Worm (Caenorhabditis elegans) whole organism, L4 larva: ENCODE data around the gene F55D10.4.

ENCODE experiments used
- F49E8.2 ChIP-seq: sonication (generic microtip); optimal IDR thresholded peaks from 2 replicates; lab custom pipeline; 2016; ENCODE audit warnings: missing compliant biosample characterization, mild to moderate bottlenecking, missing genetic modification characterization, borderline replicate concordance
- dmd-6 ChIP-seq: fragments of 200-800 bp; sonication (Bioruptor generic); IDR thresholded peaks from 2 replicates; pipeline ENCODE4 v1.3.6; 2022; ENCODE audit warnings: missing genetic modification reagents, missing genetic modification characterization, missing compliant biosample characterization
- lin-1 ChIP-seq: fragments of 200-800 bp; sonication (Bioruptor generic); IDR thresholded peaks from 2 replicates; pipeline ENCODE4 v1.3.6; 2022; ENCODE audit warnings: missing genetic modification reagents, missing genetic modification characterization, missing compliant biosample characterization
- lsy-2 ChIP-seq, 2 experiments: fragments of 150-350 bp in 1 of 2; sonication (generic microtip) in 1 of 2; optimal IDR thresholded peaks; 2 replicates each; lab custom pipeline; 2014 to 2017; ENCODE audit warnings: missing biosample characterization in 2 of 2, missing genetic modification characterization in 2 of 2
- nhr-6 ChIP-seq: fragments of 150-350 bp; optimal IDR thresholded peaks from 2 replicates; lab custom pipeline; 2014; ENCODE audit warnings: missing biosample characterization, missing genetic modification characterization
- snpc-4 ChIP-seq: fragments of 150-350 bp; optimal IDR thresholded peaks from 2 replicates; lab custom pipeline; 2014; ENCODE audit warnings: missing biosample characterization, missing genetic modification characterization

DNA sequence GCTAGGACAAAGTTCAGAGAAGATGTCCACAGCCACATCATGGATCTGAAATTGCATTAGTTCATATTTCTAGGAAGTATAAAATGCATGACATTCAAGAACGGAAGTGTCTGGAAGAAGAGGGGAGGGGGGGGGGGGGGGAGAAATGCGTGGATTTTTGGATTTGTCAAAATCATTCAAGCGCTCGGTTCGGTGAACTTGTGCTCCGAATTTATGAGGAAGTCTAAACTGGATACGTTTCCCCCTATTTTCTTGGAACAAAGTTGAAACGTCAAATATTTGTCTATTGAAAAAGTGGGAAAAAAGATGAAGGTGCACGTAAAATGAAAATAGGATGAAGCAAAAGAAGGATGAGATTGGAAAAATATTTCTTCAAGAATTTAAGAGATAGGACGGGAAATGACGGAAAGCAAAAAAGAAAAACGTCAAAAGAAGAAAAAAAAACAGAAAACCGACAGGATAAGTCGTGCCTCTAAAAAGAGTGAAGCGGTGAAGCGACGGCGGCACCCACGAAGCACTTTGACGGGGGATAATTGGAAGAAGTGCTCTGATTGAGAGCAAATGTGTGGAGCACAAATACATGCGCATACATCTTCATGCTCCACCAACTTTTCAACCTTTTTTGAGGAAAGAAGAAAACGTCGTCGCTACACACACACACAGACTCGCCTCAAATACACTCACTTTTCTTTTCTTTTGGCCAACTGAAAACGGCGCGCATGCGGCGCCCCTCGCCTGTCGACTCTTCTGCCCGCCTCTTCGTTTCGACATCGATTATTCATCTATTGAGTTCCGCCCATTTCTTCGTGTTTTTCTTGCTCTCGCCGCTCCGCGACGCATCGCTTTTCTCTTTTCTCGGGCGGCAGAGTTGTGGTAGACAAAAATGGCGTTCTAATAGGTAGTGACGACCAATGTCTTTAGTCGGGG is at the start of gene F55D10.4:
- TF ChIP-seq lsy-2 (tag; optimal IDR thresholded peaks at IDR 0.05; lab: Kevin White, UChicago) = peak in 1 of 2 experiments; percentile 10
- no peak for TF ChIP-seq dmd-6 (GFP tag; lab: Robert Waterston, UW)
- no peak for TF ChIP-seq snpc-4
- TF ChIP-seq lin-1 (GFP tag; lab: Robert Waterston, UW) = no peak
- no peak for TF ChIP-seq nhr-6 (tag; lab: Kevin White, UChicago)
- TF ChIP-seq F49E8.2 = no peak
